Worm (Caenorhabditis elegans) whole organism, early embryonic: Measurements from ENCODE around the gene clec-229.

Experiments used
- F13C5.2 ChIP-seq: sonication (generic microtip); optimal IDR thresholded peaks from 2 replicates; lab custom pipeline; 2017; ENCODE audit warnings: mild to moderate bottlenecking, missing genetic modification characterization, inconsistent platforms, missing compliant biosample characterization
- ama-1 ChIP-seq: fragments of 150-350 bp; optimal IDR thresholded peaks from 2 replicates; lab custom pipeline; 2014
- flt-1 ChIP-seq: fragments of 200-800 bp; sonication (Bioruptor generic); IDR thresholded peaks from 2 replicates; pipeline ENCODE4 v1.3.6; 2022; ENCODE audit warnings: missing genetic modification characterization, missing compliant biosample characterization
- hnd-1 ChIP-seq: sonication (generic microtip); optimal IDR thresholded peaks from 2 replicates; lab custom pipeline; 2016; ENCODE audit warnings: missing genetic modification characterization, missing compliant biosample characterization
- pes-1 ChIP-seq: fragments of 200-800 bp; sonication (Bioruptor generic); IDR thresholded peaks from 2 replicates; pipeline ENCODE4 v1.3.6; 2022; ENCODE audit warnings: missing genetic modification reagents, missing genetic modification characterization, missing compliant biosample characterization
- scrt-1 ChIP-seq: fragments of 200-800 bp; sonication (Bioruptor generic); IDR thresholded peaks from 2 replicates; pipeline ENCODE4 v1.3.6; 2022; ENCODE audit warnings: missing genetic modification characterization, missing compliant biosample characterization
- sea-1 ChIP-seq: fragments of 200-800 bp; sonication (Bioruptor generic); conservative IDR thresholded peaks from 2 replicates; pipeline ENCODE4 v1.3.6; 2022; ENCODE audit warnings: missing genetic modification characterization, missing compliant biosample characterization

ce11 chrV:15293865-15294264 is 47.4 kb downstream of the clec-229 start, which contains the start of gene str-96:
- TF ChIP-seq F13C5.2 (tag; lab: Kevin White, UChicago) (no peak), scrt-1 (GFP tag; lab: Robert Waterston, UW) (no peak), pes-1 (GFP tag; lab: Robert Waterston, UW) (no peak), ama-1 (no peak), hnd-1 (tag; lab: Kevin White, UChicago) (no peak), flt-1 (no peak), sea-1 (GFP tag; lab: Robert Waterston, UW) (no peak)
